Worm (Caenorhabditis elegans) whole organism, L4 larva: ENCODE measurements around the gene C06B3.7.

Experiments used
- Y105C5A.15 ChIP-seq: fragments of 200-800 bp; sonication (Bioruptor generic); IDR thresholded peaks from 2 replicates; pipeline ENCODE4 v1.3.6; 2022; ENCODE audit warnings: missing genetic modification characterization, missing compliant biosample characterization
- Y5F2A.4 ChIP-seq: fragments of 200-800 bp; sonication (Bioruptor generic); optimal IDR thresholded peaks from 2 replicates; lab custom pipeline; 2018; ENCODE audit warnings: mild to moderate bottlenecking, missing genetic modification characterization, missing compliant biosample characterization
- Y75B8A.6 ChIP-seq: fragments of 200-800 bp; sonication (Bioruptor generic); IDR thresholded peaks from 2 replicates; pipeline ENCODE4 v1.3.6; 2022; ENCODE audit warnings: missing genetic modification reagents, missing genetic modification characterization, missing compliant biosample characterization
- ZK546.5 ChIP-seq, 2 experiments: sonication (generic microtip); optimal IDR thresholded peaks; 2 replicates each; lab custom pipeline; 2017; ENCODE audit warnings: missing biosample characterization in 2 of 2, missing genetic modification characterization in 2 of 2
- aha-1 ChIP-seq: fragments of 150-350 bp; peaks from one replicate; lab custom pipeline; 2014; ENCODE audit warnings: missing biosample characterization, missing genetic modification characterization
- aly-2 ChIP-seq: sonication (generic microtip); optimal IDR thresholded peaks from 2 replicates; lab custom pipeline; 2018; ENCODE audit warnings: missing biosample characterization, missing genetic modification characterization
- ama-1 ChIP-seq: fragments of 150-350 bp; optimal IDR thresholded peaks from 2 replicates; lab custom pipeline; 2014; ENCODE audit warnings: inconsistent platforms, mixed read lengths
- ceh-82 ChIP-seq: sonication (generic microtip); optimal IDR thresholded peaks from 2 replicates; lab custom pipeline; 2017; ENCODE audit warnings: missing biosample characterization, missing genetic modification characterization
- cey-2 ChIP-seq: sonication (generic microtip); optimal IDR thresholded peaks from 3 replicates; lab custom pipeline; 2017; ENCODE audit warnings: missing genetic modification characterization, mild to moderate bottlenecking, missing compliant biosample characterization, antibody characterized with exemption, borderline replicate concordance; ENCODE audit not compliant: insufficient read depth
- ctbp-1 ChIP-seq: fragments of 200-800 bp; sonication (Bioruptor generic); IDR thresholded peaks from 2 replicates; pipeline ENCODE4 v1.3.6; 2022; ENCODE audit warnings: missing genetic modification reagents, missing genetic modification characterization, missing compliant biosample characterization
- daf-19 ChIP-seq: fragments of 200-800 bp; sonication (Bioruptor generic); conservative IDR thresholded peaks from 2 replicates; pipeline ENCODE4 v1.3.6; 2022; ENCODE audit warnings: missing genetic modification characterization, missing compliant biosample characterization
- duxl-1 ChIP-seq: sonication (generic microtip); optimal IDR thresholded peaks from 2 replicates; lab custom pipeline; 2016; ENCODE audit warnings: mild to moderate bottlenecking, missing genetic modification characterization, moderate library complexity, missing compliant biosample characterization; ENCODE audit not compliant: poor library complexity
- dve-1 ChIP-seq: sonication (generic microtip); optimal IDR thresholded peaks from 2 replicates; lab custom pipeline; 2017; ENCODE audit warnings: antibody characterized with exemption, mild to moderate bottlenecking, missing genetic modification characterization, missing compliant biosample characterization; ENCODE audit not compliant: insufficient read depth
- egl-43 ChIP-seq: fragments of 200-800 bp; sonication (Bioruptor generic); IDR thresholded peaks from 2 replicates; pipeline ENCODE4 v1.3.6; 2022; ENCODE audit warnings: missing genetic modification reagents, missing genetic modification characterization, missing compliant biosample characterization
- fkh-10 ChIP-seq: fragments of 150-350 bp; optimal IDR thresholded peaks from 2 replicates; lab custom pipeline; 2014; ENCODE audit warnings: missing biosample characterization, missing genetic modification reagents, missing genetic modification characterization
- hlh-11 ChIP-seq: fragments of 200-800 bp; sonication (Bioruptor generic); optimal IDR thresholded peaks from 2 replicates; lab custom pipeline; 2018; ENCODE audit warnings: mild to moderate bottlenecking, missing genetic modification characterization, missing compliant biosample characterization
- lim-7 ChIP-seq: fragments of 200-800 bp; sonication (Bioruptor generic); IDR thresholded peaks from 2 replicates; pipeline ENCODE4 v1.3.6; 2022; ENCODE audit warnings: missing genetic modification characterization, missing compliant biosample characterization
- lin-15B ChIP-seq: fragments of 150-350 bp; sonication (generic microtip); optimal IDR thresholded peaks from 3 replicates; lab custom pipeline; 2014; ENCODE audit warnings: missing biosample characterization, missing genetic modification characterization
- lin-39 ChIP-seq: fragments of 150-350 bp; optimal IDR thresholded peaks from 2 replicates; lab custom pipeline; 2014; ENCODE audit warnings: missing biosample characterization, missing genetic modification reagents, missing genetic modification characterization
- lsy-2 ChIP-seq, 2 experiments: fragments of 150-350 bp in 1 of 2; sonication (generic microtip) in 1 of 2; optimal IDR thresholded peaks; 2 replicates each; lab custom pipeline; 2014 to 2017; ENCODE audit warnings: missing biosample characterization in 2 of 2, missing genetic modification characterization in 2 of 2
- madf-9 ChIP-seq: fragments of 200-800 bp; sonication (Bioruptor generic); conservative IDR thresholded peaks from 2 replicates; pipeline ENCODE4 v1.3.6; 2022; ENCODE audit warnings: missing genetic modification reagents, missing genetic modification characterization, missing compliant biosample characterization
- mdl-1 ChIP-seq, 2 experiments: fragments of 150-350 bp in 1 of 2; sonication (generic microtip) in 1 of 2; optimal IDR thresholded peaks; 2 replicates each; lab custom pipeline; 2014 to 2017; ENCODE audit warnings: missing biosample characterization in 2 of 2, missing genetic modification characterization in 2 of 2
- mdt-29 ChIP-seq: fragments of 200-800 bp; sonication (Bioruptor generic); IDR thresholded peaks from 2 replicates; pipeline ENCODE4 v1.3.6; 2022; ENCODE audit warnings: missing genetic modification reagents, missing genetic modification characterization, missing compliant biosample characterization
- nhr-11 ChIP-seq: fragments of 150-350 bp; optimal IDR thresholded peaks from 2 replicates; lab custom pipeline; 2014; ENCODE audit warnings: missing biosample characterization, missing genetic modification characterization
- nhr-111 ChIP-seq: fragments of 200-800 bp; sonication (Bioruptor generic); optimal IDR thresholded peaks from 2 replicates; lab custom pipeline; 2018; ENCODE audit warnings: mild to moderate bottlenecking, missing genetic modification characterization, missing compliant biosample characterization
- nhr-25 ChIP-seq: sonication (generic microtip); optimal IDR thresholded peaks from 2 replicates; lab custom pipeline; 2017; ENCODE audit warnings: missing genetic modification characterization, mild to moderate bottlenecking, missing compliant biosample characterization, antibody characterized with exemption, moderate library complexity, borderline replicate concordance; ENCODE audit not compliant: insufficient read depth
- nhr-41 ChIP-seq: fragments of 200-800 bp; sonication (Bioruptor generic); IDR thresholded peaks from 2 replicates; pipeline ENCODE4 v1.3.6; 2022; ENCODE audit warnings: missing genetic modification reagents, missing genetic modification characterization, missing compliant biosample characterization
- pqm-1 ChIP-seq: sonication (generic microtip); optimal IDR thresholded peaks from 2 replicates; lab custom pipeline; 2017; ENCODE audit warnings: missing biosample characterization, missing genetic modification characterization
- rbr-2 ChIP-seq: sonication (generic microtip); optimal IDR thresholded peaks from 2 replicates; lab custom pipeline; 2016; ENCODE audit warnings: missing genotype, missing genetic modification characterization, missing compliant biosample characterization
- saeg-2 ChIP-seq: fragments of 200-800 bp; sonication (Bioruptor generic); IDR thresholded peaks from 2 replicates; pipeline ENCODE4 v1.3.6; 2022; ENCODE audit warnings: missing genetic modification reagents, missing genetic modification characterization, missing compliant biosample characterization
- sdz-12 ChIP-seq: fragments of 200-800 bp; sonication (Bioruptor generic); optimal IDR thresholded peaks from 2 replicates; lab custom pipeline; 2018; ENCODE audit warnings: mild to moderate bottlenecking, missing genetic modification characterization, missing compliant biosample characterization
- set-16 ChIP-seq: fragments of 200-800 bp; sonication (Bioruptor generic); IDR thresholded peaks from 2 replicates; pipeline ENCODE4 v1.3.6; 2022; ENCODE audit warnings: missing genetic modification reagents, missing genetic modification characterization, missing compliant biosample characterization
- snpc-1.2 ChIP-seq: fragments of 200-800 bp; sonication (Bioruptor generic); IDR thresholded peaks from 2 replicates; pipeline ENCODE4 v1.3.6; 2022; ENCODE audit warnings: missing genetic modification reagents, missing genetic modification characterization, missing compliant biosample characterization
- spr-1 ChIP-seq: sonication (generic microtip); optimal IDR thresholded peaks from 2 replicates; lab custom pipeline; 2016; ENCODE audit warnings: mild to moderate bottlenecking, missing genetic modification characterization, missing compliant biosample characterization
- unc-62 ChIP-seq, 3 experiments: fragments of 150-350 bp in 1 of 3; sonication (generic microtip); optimal IDR thresholded peaks in 2 of 3; peaks in 1 of 3; 1 replicate in 1 of 3; 2 replicates in 2 of 3; lab custom pipeline; 2014 to 2017; ENCODE audit warnings: missing biosample characterization in 3 of 3, missing genetic modification characterization in 3 of 3, missing genetic modification reagents in 3 of 3, missing genotype in 1 of 3
- zfp-3 ChIP-seq: fragments of 200-800 bp; sonication (Bioruptor generic); conservative IDR thresholded peaks from 2 replicates; pipeline ENCODE4 v1.3.6; 2022; ENCODE audit warnings: missing genetic modification reagents, missing genetic modification characterization, missing compliant biosample characterization
- zip-11 ChIP-seq: fragments of 200-800 bp; sonication (Bioruptor generic); IDR thresholded peaks from 2 replicates; pipeline ENCODE4 v1.3.6; 2022; ENCODE audit warnings: missing genetic modification characterization, missing compliant biosample characterization

C06B3.7 gene

DNA sequence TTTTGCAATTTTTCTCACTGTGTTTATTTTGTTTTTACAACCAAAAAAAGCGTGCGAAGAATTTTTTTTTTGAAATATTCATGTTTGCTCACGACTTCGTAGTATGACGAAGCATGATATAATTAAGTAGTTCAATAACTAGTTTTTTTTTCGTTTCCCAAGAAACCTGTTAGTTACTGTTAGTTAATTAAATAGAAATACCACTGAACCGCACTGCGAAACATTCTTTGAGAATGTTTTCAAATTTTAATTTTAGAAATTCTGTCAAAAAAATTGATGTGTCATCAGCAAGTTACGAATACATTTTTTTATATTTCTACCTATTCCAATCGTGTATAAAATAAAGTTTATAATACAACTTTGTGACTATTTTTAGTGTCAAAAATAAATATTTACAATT, 16.9 kb downstream of the C06B3.7 start, which contains the start of gene srxa-12:
TSS of gene srxa-12 (plus strand) at position 301 of the 400 bp plus-strand sequence.
- TF ChIP-seq ctbp-1 (GFP tag; lab: Robert Waterston, UW), result no peak
- TF ChIP-seq duxl-1 (tag; lab: Kevin White, UChicago), result no peak
- TF ChIP-seq mdl-1 (tag; optimal IDR thresholded peaks at IDR 0.05; lab: Kevin White, UChicago), result no peak
- TF ChIP-seq ceh-82 (tag; lab: Kevin White, UChicago), result no peak
- TF ChIP-seq hlh-11 (tag; lab: Kevin White, UChicago), result no peak
- no peak for TF ChIP-seq Y75B8A.6
- TF ChIP-seq pqm-1, result no peak
- no peak for TF ChIP-seq snpc-1.2
- no peak for TF ChIP-seq mdt-29 (GFP tag; lab: Robert Waterston, UW)

DNA sequence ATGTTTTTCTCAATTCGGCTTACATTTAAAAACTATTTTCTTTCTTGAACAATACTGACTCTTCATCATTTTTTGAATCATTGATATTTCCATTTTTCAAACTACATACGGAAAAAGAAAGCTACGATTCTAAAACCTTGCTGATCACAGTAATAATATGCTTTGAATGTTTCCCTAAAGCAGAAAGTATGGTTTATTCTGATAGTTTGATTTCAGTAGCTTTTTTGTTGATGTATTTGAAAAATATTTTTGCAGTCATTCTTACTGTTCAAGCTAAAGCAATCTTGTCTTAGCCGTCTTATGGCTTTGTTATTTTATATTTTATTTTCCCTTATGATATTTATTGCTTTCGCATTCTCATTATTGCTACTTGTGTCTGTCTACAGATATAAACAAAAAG, 20.0 kb downstream of the C06B3.7 start, which contains the start of gene srxa-13:
TSS of gene srxa-13 (plus strand) at position 301 of the 400 bp plus-strand sequence.
- no peak for TF ChIP-seq nhr-25 (tag; lab: Kevin White, UChicago)
- no peak for TF ChIP-seq nhr-111 (GFP tag; lab: Kevin White, UChicago)
- TF ChIP-seq aly-2 (tag; lab: Kevin White, UChicago), result no peak
- no peak for TF ChIP-seq fkh-10 (GFP tag; lab: Kevin White, UChicago)
- no peak for TF ChIP-seq lin-39 (tag; lab: Kevin White, UChicago)
- no peak for TF ChIP-seq lim-7 (GFP tag; lab: Robert Waterston, UW)
- no peak for TF ChIP-seq ama-1
- TF ChIP-seq saeg-2 (GFP tag; lab: Robert Waterston, UW), result no peak
- no peak for TF ChIP-seq dve-1 (tag; lab: Kevin White, UChicago)
- TF ChIP-seq lin-15B (tag; lab: Kevin White, UChicago), result no peak
- no peak for TF ChIP-seq ZK546.5 (tag; optimal IDR thresholded peaks at IDR 0.05; lab: Kevin White, UChicago)
- TF ChIP-seq unc-62 (GFP tag; optimal IDR thresholded peaks at IDR 0.05 in 1 of 2; lab: Kevin White, UChicago), result no peak
- TF ChIP-seq unc-62 (tag; optimal IDR thresholded peaks at IDR 0.05; lab: Kevin White, UChicago), result no peak
- TF ChIP-seq daf-19, result no peak
- no peak for TF ChIP-seq Y5F2A.4 (GFP tag; lab: Kevin White, UChicago)
- no peak for TF ChIP-seq zip-11 (GFP tag; lab: Robert Waterston, UW)
- TF ChIP-seq nhr-41, result no peak

DNA sequence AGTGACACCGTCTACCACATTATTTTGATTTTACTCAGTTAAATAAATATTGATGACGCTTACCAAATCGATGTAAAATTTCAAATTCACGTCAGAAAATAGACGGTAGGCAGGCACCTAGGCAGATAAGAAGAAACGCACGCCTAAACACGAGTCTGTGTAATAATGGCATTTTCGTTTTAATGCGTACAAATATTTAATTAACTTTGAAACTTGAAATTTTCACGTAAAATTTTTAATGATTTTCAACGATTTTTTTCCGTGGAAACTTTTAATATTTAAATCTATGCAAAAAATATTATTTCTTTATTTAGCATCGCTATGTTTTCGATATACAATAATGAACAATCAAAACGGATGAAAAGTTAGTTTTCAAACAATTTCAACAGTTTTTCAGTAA, 21.7 kb downstream of the C06B3.7 start, which contains the start of gene C06B3.16:
TSS of gene C06B3.16 (plus strand) at position 301 of the 400 bp plus-strand sequence.
- no peak for TF ChIP-seq zfp-3 (GFP tag; lab: Robert Waterston, UW)
- TF ChIP-seq aha-1 (tag; lab: Kevin White, UChicago), result peak; percentile 18
- TF ChIP-seq, all 104 proteins: peak for 1

DNA sequence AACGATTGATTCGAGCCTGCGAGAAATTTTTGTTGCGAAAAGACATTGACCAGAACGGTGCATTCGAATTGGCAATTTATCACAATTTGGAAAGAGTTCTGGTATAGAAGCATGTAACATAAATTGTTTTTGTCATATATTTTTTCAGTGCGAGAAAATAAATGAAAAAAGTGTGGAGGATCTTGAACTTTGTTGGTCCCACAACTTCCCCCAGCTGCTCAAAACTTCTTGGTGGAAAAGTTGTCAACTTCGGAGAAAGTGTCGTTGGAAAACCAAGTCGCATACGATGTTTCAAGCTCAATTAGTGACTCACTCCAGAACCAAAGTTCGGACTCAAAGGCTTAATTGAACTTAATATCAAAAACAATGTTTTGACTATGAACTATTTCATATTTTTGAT, 22.5 kb downstream of the C06B3.7 start:
- no peak for TF ChIP-seq set-16 (GFP tag; lab: Robert Waterston, UW)
- TF ChIP-seq lsy-2 (tag; optimal IDR thresholded peaks at IDR 0.05; lab: Kevin White, UChicago), result no peak
- TF ChIP-seq madf-9 (GFP tag; lab: Robert Waterston, UW), result no peak
- TF ChIP-seq rbr-2 (tag; lab: Kevin White, UChicago), result no peak
- peak in 1 of 2 experiments; percentile 34 for TF ChIP-seq unc-62 (GFP tag; optimal IDR thresholded peaks at IDR 0.05 in 1 of 2; lab: Kevin White, UChicago)
- no peak for TF ChIP-seq unc-62 (tag; optimal IDR thresholded peaks at IDR 0.05; lab: Kevin White, UChicago)
- TF ChIP-seq nhr-11 (tag; lab: Kevin White, UChicago), result no peak
- TF ChIP-seq Y105C5A.15 (GFP tag; lab: Robert Waterston, UW), result no peak
- TF ChIP-seq egl-43, result no peak
- TF ChIP-seq aha-1 (tag; lab: Kevin White, UChicago), result peak; percentile 94
- no peak for TF ChIP-seq mdl-1 (tag; optimal IDR thresholded peaks at IDR 0.05; lab: Kevin White, UChicago)
- TF ChIP-seq cey-2 (tag; lab: Kevin White, UChicago), result no peak
- TF ChIP-seq snpc-1.2, result no peak
- TF ChIP-seq spr-1 (tag; lab: Kevin White, UChicago), result no peak
- TF ChIP-seq ctbp-1 (GFP tag; lab: Robert Waterston, UW), result no peak
- no peak for TF ChIP-seq sdz-12 (GFP tag; lab: Kevin White, UChicago)
